Fruit fly (Drosophila melanogaster) whole organism, embryonic: ENCODE results near the gene cyr.

Source experiments
- ATbp ChIP-seq: fragments of 200-800 bp; sonication (Bioruptor generic); optimal IDR thresholded peaks from 2 replicates; lab custom pipeline; 2017; ENCODE audit warnings: missing biosample characterization, mild to moderate bottlenecking, missing genetic modification characterization, missing genetic modification reagents
- B-H1 ChIP-seq: fragments of 200-800 bp; sonication (Bioruptor generic); IDR thresholded peaks from 3 replicates; pipeline ENCODE4 v1.3.6; 2022; ENCODE audit warnings: missing biosample characterization, missing genetic modification characterization
- CG11696 ChIP-seq: fragments of 200-800 bp; sonication (Bioruptor generic); IDR thresholded peaks from 2 replicates; pipeline ENCODE4 v1.3.6; 2022; ENCODE audit warnings: missing biosample characterization, missing genetic modification characterization
- CG12744 ChIP-seq: fragments of 200-800 bp; sonication (Bioruptor generic); optimal IDR thresholded peaks from 2 replicates; lab custom pipeline; 2016; ENCODE audit warnings: missing biosample characterization, missing genetic modification characterization
- CG13894 ChIP-seq: fragments of 200-800 bp; sonication (Bioruptor generic); optimal IDR thresholded peaks from 3 replicates; lab custom pipeline; 2018; ENCODE audit warnings: missing biosample characterization, mild to moderate bottlenecking, missing genetic modification characterization, moderate library complexity
- CG14014 ChIP-seq: fragments of 200-800 bp; sonication (Bioruptor generic); IDR thresholded peaks from 2 replicates; pipeline ENCODE4 v1.3.6; 2022; ENCODE audit warnings: missing biosample characterization, missing genetic modification characterization
- CG15269 ChIP-seq: fragments of 200-800 bp; sonication (Bioruptor generic); optimal IDR thresholded peaks from 2 replicates; lab custom pipeline; 2018; ENCODE audit warnings: missing biosample characterization, mild to moderate bottlenecking, missing genetic modification characterization, moderate library complexity
- CG15479 ChIP-seq: fragments of 200-800 bp; sonication (Bioruptor generic); optimal IDR thresholded peaks from 3 replicates; lab custom pipeline; 2019; ENCODE audit warnings: missing biosample characterization, mild to moderate bottlenecking, missing genetic modification characterization, moderate library complexity
- CG16813 ChIP-seq: fragments of 200-800 bp; sonication (Bioruptor generic); IDR thresholded peaks from 3 replicates; pipeline ENCODE4 v1.3.6; 2022; ENCODE audit warnings: missing biosample characterization, missing genetic modification characterization; ENCODE audit not compliant: partially characterized antibody
- CG16863 ChIP-seq: fragments of 200-800 bp; sonication (Bioruptor generic); optimal IDR thresholded peaks from 3 replicates; lab custom pipeline; 2016; ENCODE audit warnings: missing biosample characterization, missing genetic modification characterization
- CG2116 ChIP-seq: fragments of 200-800 bp; sonication (Bioruptor generic); optimal IDR thresholded peaks from 3 replicates; lab custom pipeline; 2018; ENCODE audit warnings: missing biosample characterization, mild to moderate bottlenecking, missing genetic modification characterization
- CG3838 ChIP-seq: fragments of 200-800 bp; sonication (Bioruptor generic); optimal IDR thresholded peaks from 3 replicates; lab custom pipeline; 2016; ENCODE audit warnings: missing biosample characterization, missing genetic modification characterization
- CG4282 ChIP-seq: fragments of 200-800 bp; sonication (Bioruptor generic); optimal IDR thresholded peaks from 2 replicates; lab custom pipeline; 2016; ENCODE audit warnings: missing biosample characterization, missing genetic modification characterization
- CG4854 ChIP-seq: fragments of 200-800 bp; sonication (Bioruptor generic); optimal IDR thresholded peaks from 2 replicates; lab custom pipeline; 2016; ENCODE audit warnings: missing biosample characterization, missing genetic modification characterization, inconsistent platforms
- CG5180 ChIP-seq: fragments of 200-800 bp; sonication (Bioruptor generic); optimal IDR thresholded peaks from 3 replicates; lab custom pipeline; 2017; ENCODE audit warnings: missing biosample characterization, missing genetic modification characterization, mild to moderate bottlenecking, moderate library complexity, missing genetic modification reagents
- CG9437 ChIP-seq: fragments of 200-800 bp; sonication (Bioruptor generic); optimal IDR thresholded peaks from 2 replicates; lab custom pipeline; 2018; ENCODE audit warnings: missing biosample characterization, mild to moderate bottlenecking, missing genetic modification characterization
- Deaf1 ChIP-seq: fragments of 200-800 bp; optimal IDR thresholded peaks from 3 replicates; lab custom pipeline; 2019; ENCODE audit warnings: missing biosample characterization, mild to moderate bottlenecking, missing genetic modification characterization, moderate library complexity
- Dref ChIP-seq: fragments of 200-800 bp; sonication (Bioruptor generic); IDR thresholded peaks from 2 replicates; pipeline ENCODE4 v1.3.6; 2022; ENCODE audit warnings: missing biosample characterization, missing genetic modification characterization
- GATAe ChIP-seq: fragments of 200-800 bp; sonication (Bioruptor generic); conservative IDR thresholded peaks from 2 replicates; pipeline ENCODE4 v1.3.6; 2022; ENCODE audit warnings: missing biosample characterization, missing genetic modification characterization
- Hey ChIP-seq: fragments of 200-800 bp; sonication (Bioruptor generic); optimal IDR thresholded peaks from 3 replicates; lab custom pipeline; 2018; ENCODE audit warnings: missing biosample characterization, mild to moderate bottlenecking, missing genetic modification characterization
- Med ChIP-seq: fragments of 200-800 bp; sonication (Bioruptor generic); peaks from one replicate; lab custom pipeline; 2016; ENCODE audit warnings: missing biosample characterization, missing genetic modification characterization, mild to moderate bottlenecking, inconsistent platforms, moderate library complexity
- Oaz ChIP-seq: fragments of 200-800 bp; sonication (Bioruptor generic); IDR thresholded peaks from 2 replicates; pipeline ENCODE4 v1.3.6; 2022; ENCODE audit warnings: missing biosample characterization, missing genetic modification characterization
- Xrp1 ChIP-seq: fragments of 200-800 bp; sonication (Bioruptor generic); IDR thresholded peaks from 2 replicates; pipeline ENCODE4 v1.3.6; 2022; ENCODE audit warnings: missing biosample characterization, missing genetic modification characterization
- bowl ChIP-seq: fragments of 200-800 bp; sonication (Bioruptor generic); IDR thresholded peaks from 2 replicates; pipeline ENCODE4 v1.3.6; 2022; ENCODE audit warnings: missing biosample characterization, missing genetic modification characterization
- caup ChIP-seq: fragments of 200-800 bp; sonication (Bioruptor generic); optimal IDR thresholded peaks from 3 replicates; lab custom pipeline; 2017; ENCODE audit warnings: missing biosample characterization, mild to moderate bottlenecking, missing genetic modification characterization, moderate library complexity; ENCODE audit not compliant: severe bottlenecking
- chinmo ChIP-seq: fragments of 200-800 bp; sonication (Bioruptor generic); IDR thresholded peaks from 4 replicates; pipeline ENCODE4 v1.3.6; 2022; ENCODE audit warnings: missing biosample characterization, missing genetic modification characterization; ENCODE audit not compliant: partially characterized antibody
- chm ChIP-seq: fragments of 200-800 bp; sonication (Bioruptor generic); IDR thresholded peaks from 2 replicates; pipeline ENCODE4 v1.3.6; 2022; ENCODE audit warnings: missing biosample characterization, missing genetic modification characterization
- crol ChIP-seq: fragments of 200-800 bp; sonication (Bioruptor generic); IDR thresholded peaks from 2 replicates; pipeline ENCODE4 v1.3.6; 2022; ENCODE audit warnings: missing biosample characterization, missing genetic modification characterization
- ewg ChIP-seq: fragments of 200-800 bp; sonication (Bioruptor generic); optimal IDR thresholded peaks from 3 replicates; lab custom pipeline; 2017; ENCODE audit warnings: mild to moderate bottlenecking, missing biosample characterization, missing genetic modification reagents, missing genetic modification characterization
- exex ChIP-seq: fragments of 200-800 bp; sonication (Bioruptor generic); optimal IDR thresholded peaks from 4 replicates; lab custom pipeline; 2018; ENCODE audit warnings: missing biosample characterization, mild to moderate bottlenecking, missing genetic modification characterization, moderate library complexity
- fd64A ChIP-seq: fragments of 200-800 bp; sonication (Bioruptor generic); optimal IDR thresholded peaks from 3 replicates; lab custom pipeline; 2018; ENCODE audit warnings: missing biosample characterization, mild to moderate bottlenecking, missing genetic modification characterization
- gce ChIP-seq: fragments of 200-800 bp; sonication (Bioruptor generic); IDR thresholded peaks from 3 replicates; pipeline ENCODE4 v1.3.6; 2022; ENCODE audit warnings: missing biosample characterization, missing genetic modification characterization
- jigr1 ChIP-seq: fragments of 200-800 bp; sonication (Bioruptor generic); IDR thresholded peaks from 3 replicates; pipeline ENCODE4 v1.3.6; 2022; ENCODE audit warnings: missing biosample characterization, missing genetic modification characterization
- kah ChIP-seq: fragments of 200-800 bp; sonication (Bioruptor generic); optimal IDR thresholded peaks from 2 replicates; lab custom pipeline; 2018; ENCODE audit warnings: missing biosample characterization, mild to moderate bottlenecking, missing genetic modification characterization
- mirr ChIP-seq: fragments of 200-800 bp; sonication (Bioruptor generic); optimal IDR thresholded peaks from 3 replicates; lab custom pipeline; 2018; ENCODE audit warnings: missing biosample characterization, mild to moderate bottlenecking, missing genetic modification characterization
- nerfin-2 ChIP-seq: fragments of 200-800 bp; sonication (Bioruptor generic); IDR thresholded peaks from 2 replicates; pipeline ENCODE4 v1.3.6; 2022; ENCODE audit warnings: missing biosample characterization, missing genetic modification characterization; ENCODE audit not compliant: partially characterized antibody
- nmo ChIP-seq: fragments of 200-800 bp; sonication (Bioruptor generic); optimal IDR thresholded peaks from 2 replicates; lab custom pipeline; 2018; ENCODE audit warnings: missing biosample characterization, mild to moderate bottlenecking, missing genetic modification characterization, moderate library complexity
- pan ChIP-seq, 4 experiments: fragments of >200 bp in 3 of 4; fragments of 200-800 bp in 1 of 4; sonication (Bioruptor generic) in 1 of 4; optimal IDR thresholded peaks in 3 of 4; IDR thresholded peaks in 1 of 4; 2 replicates each; pipeline versions ENCODE4 v1.3.6 to Lab custom; 2017 to 2022; ENCODE audit warnings: missing biosample characterization in 2 of 4, missing genetic modification characterization in 2 of 4, mixed read lengths in 1 of 4
- pfk ChIP-seq: fragments of 200-800 bp; sonication (Bioruptor generic); optimal IDR thresholded peaks from 2 replicates; lab custom pipeline; 2018; ENCODE audit warnings: missing biosample characterization, mild to moderate bottlenecking, missing genetic modification characterization, moderate library complexity
- schlank ChIP-seq: fragments of 200-800 bp; sonication (Bioruptor generic); optimal IDR thresholded peaks from 2 replicates; lab custom pipeline; 2018; ENCODE audit warnings: missing biosample characterization, mild to moderate bottlenecking, missing genetic modification characterization
- sr ChIP-seq: fragments of 200-800 bp; sonication (Bioruptor generic); IDR thresholded peaks from 3 replicates; pipeline ENCODE4 v1.3.6; 2022; ENCODE audit warnings: missing biosample characterization, missing genetic modification characterization
- sug ChIP-seq: fragments of 200-800 bp; optimal IDR thresholded peaks from 2 replicates; lab custom pipeline; 2019; ENCODE audit warnings: missing biosample characterization, mild to moderate bottlenecking, missing genetic modification characterization, moderate library complexity
- z ChIP-seq: fragments of 200-800 bp; sonication (Bioruptor generic); IDR thresholded peaks from 3 replicates; pipeline ENCODE4 v1.3.6; 2022; ENCODE audit warnings: missing biosample characterization, missing genetic modification characterization

The cyr gene

DNA sequence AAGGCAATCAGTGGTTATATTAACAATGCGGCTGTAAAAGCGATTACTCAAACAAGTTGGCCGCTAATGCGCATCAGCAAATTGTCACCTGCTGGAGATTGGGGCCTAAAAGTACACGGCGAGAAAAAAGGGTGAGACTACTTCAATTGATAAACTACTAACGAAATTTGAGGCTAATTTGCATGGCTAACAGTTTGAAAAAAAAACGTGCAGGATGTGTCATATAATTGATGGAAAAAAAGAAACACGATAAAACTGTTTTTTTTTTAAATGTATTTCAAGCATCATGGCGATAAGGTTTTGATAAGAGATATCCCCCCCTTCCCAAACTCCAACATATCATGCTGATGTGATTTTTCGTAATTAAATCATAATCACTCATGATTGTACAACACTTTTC lies 22.8 kb downstream of the cyr start (continued):
- TF ChIP-seq Xrp1 (GFP tag; lab: Robert Waterston, UW): no peak
- TF ChIP-seq Oaz (GFP tag; lab: Robert Waterston, UW): 0 out of 2 replicates have a peak, but pooled peaks have one; percentile 31
- TF ChIP-seq nmo: peak; percentile 4
- no peak for TF ChIP-seq Dref (GFP tag; lab: Robert Waterston, UW)
- TF ChIP-seq CG16863 (GFP tag; lab: Kevin White, UChicago): no peak
- peak; percentile 70 for TF ChIP-seq GATAe (GFP tag; lab: Robert Waterston, UW)
- TF ChIP-seq CG15269: peak; percentile 45

DNA sequence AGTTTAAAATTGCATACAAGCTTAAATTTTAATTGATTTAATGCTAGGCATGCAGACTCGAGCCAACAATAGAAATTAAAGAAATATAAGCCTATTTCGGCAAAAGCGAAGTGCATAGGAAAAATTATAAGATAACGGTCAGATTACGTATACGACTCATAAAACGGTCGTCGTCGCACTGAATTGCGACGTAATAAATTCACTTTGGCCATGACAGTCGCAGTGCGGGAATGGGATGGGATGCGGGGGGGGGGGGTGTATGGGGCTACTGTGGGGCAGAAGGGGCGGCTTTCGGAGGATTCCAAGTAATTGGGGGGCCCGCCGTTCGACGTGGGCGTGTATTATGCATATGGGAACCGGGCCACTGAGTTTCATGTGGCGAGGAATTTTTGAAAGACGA lies 24.5 kb downstream of the cyr start:
- TF ChIP-seq pan (optimal IDR thresholded peaks at IDR 0.05; lab: Kevin White, UChicago) (no peak), pan (GFP tag; optimal IDR thresholded peaks at IDR 0.05 in 1 of 2, IDR thresholded peaks at IDR 0.05 in 1 of 2) (peak in 1 of 2 experiments; percentile 14), sug (peak; percentile 26), CG4854 (GFP tag; lab: Kevin White, UChicago) (no peak), ATbp (GFP tag; lab: Kevin White, UChicago) (no peak), sr (GFP tag; lab: Robert Waterston, UW) (peak; percentile 15; the same call in 1 of the 3 replicates), chinmo (GFP tag; lab: Robert Waterston, UW) (peak; percentile 90; the same call in 2 of the 4 replicates), Hey (tag; lab: Kevin White, UChicago) (no peak), bowl (GFP tag; lab: Robert Waterston, UW) (no peak), crol (GFP tag; lab: Robert Waterston, UW) (peak; percentile 88), CG3838 (GFP tag; lab: Kevin White, UChicago) (no peak)

DNA sequence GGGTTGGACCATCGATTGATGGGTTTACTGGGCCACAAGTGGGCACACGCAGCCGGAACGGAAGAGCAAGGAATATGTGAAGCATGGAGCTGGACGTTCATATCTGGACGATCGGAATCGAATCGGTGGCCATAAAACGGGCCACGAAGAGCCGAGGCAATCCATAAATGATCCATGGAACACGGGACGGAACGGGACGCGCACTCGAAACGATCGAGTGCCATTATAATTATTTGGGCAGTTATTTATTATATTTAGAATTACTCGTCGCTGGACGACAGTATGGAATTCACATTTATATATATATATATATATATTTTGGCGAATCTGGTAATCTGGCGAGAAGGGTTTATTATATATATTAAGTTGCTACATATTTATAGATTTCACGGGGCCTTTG lies 27.6 kb downstream of the cyr start:
- peak; percentile 8 for TF ChIP-seq Deaf1 (tag; lab: Kevin White, UChicago)
- TF ChIP-seq exex: peak; percentile 72
- TF ChIP-seq pfk: peak; percentile 87
- TF ChIP-seq gce: no peak

DNA sequence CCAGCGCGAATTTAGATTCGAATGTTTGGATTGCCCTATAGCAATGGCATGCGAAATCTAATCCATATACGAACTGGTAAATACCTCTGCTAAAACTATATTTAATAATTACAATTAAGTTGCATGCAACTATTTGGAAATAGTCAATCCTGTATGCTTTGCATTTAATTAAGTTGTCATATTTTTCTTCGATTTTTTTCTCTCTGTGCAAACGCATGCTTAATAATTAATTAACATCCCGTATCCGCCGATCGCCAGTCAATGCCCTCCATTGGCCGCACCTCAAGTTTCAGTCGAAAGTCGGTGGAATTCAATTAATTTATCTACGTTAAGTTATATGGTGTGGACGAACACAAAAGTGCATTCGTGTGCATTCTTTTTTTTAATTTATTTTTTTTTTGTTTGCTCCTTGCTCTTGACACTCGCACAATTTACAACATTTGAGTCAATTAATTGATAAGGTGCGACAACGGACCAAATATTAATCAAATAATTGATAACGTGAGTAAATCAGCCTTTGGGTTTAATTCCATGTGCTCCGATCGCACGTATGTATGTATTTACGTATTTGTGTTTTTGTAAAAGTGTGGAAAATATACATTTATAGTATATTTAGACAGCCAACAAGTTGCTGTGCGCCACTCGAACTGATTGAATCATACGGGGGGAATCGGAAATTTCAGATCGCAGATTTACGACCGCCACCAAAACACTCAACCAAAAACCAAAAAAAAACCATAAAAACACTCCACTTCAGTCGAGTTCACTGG lies 29.0 kb downstream of the cyr start:
- TF ChIP-seq CG5180 (GFP tag; lab: Kevin White, UChicago): peak; percentile 67
- no peak for TF ChIP-seq GATAe (GFP tag; lab: Robert Waterston, UW)
- peak; percentile 80 for TF ChIP-seq z
- TF ChIP-seq CG13894 (tag; lab: Kevin White, UChicago): no peak
- TF ChIP-seq chm (GFP tag; lab: Robert Waterston, UW): no peak
- TF ChIP-seq jigr1: no peak
- peak; percentile 73 for TF ChIP-seq mirr (GFP tag; lab: Kevin White, UChicago)
- no peak for TF ChIP-seq CG11696
- peak; percentile 0 for TF ChIP-seq fd64A
- no peak for TF ChIP-seq nerfin-2 (GFP tag; lab: Robert Waterston, UW)
- no peak for TF ChIP-seq CG12744 (GFP tag; lab: Kevin White, UChicago)
- TF ChIP-seq schlank (tag; lab: Kevin White, UChicago): no peak
- TF ChIP-seq Xrp1 (GFP tag; lab: Robert Waterston, UW): 0 out of 2 replicates have a peak, but pooled peaks have one; percentile 7
- TF ChIP-seq Med (GFP tag; lab: Kevin White, UChicago): peak; percentile 32
- TF ChIP-seq exex: peak; percentile 92
- TF ChIP-seq kah: peak; percentile 31
- TF ChIP-seq CG4282: no peak
- TF ChIP-seq ewg: no peak
- no peak for TF ChIP-seq B-H1 (GFP tag; lab: Robert Waterston, UW)
- TF ChIP-seq CG14014: no peak
- TF ChIP-seq CG9437: no peak
- no peak for TF ChIP-seq CG2116
- TF ChIP-seq CG15479 (GFP tag; lab: Kevin White, UChicago): no peak
- TF ChIP-seq caup (GFP tag; lab: Kevin White, UChicago): no peak
- TF ChIP-seq CG16813 (GFP tag; lab: Robert Waterston, UW): no peak
